Fruit fly (Drosophila melanogaster): ENCODE data around the gene CG14421.

Gene CG14421

dm6 chrX:2973593-2973992 is 32.4 kb downstream of the CG14421 start, which contains the start of gene rst (continued):
- TF ChIP-seq sug (tag; optimal IDR thresholded peaks at IDR 0.05), result no peak
- no peak for TF ChIP-seq bsh (GFP tag; optimal IDR thresholded peaks at IDR 0.05)
- TF ChIP-seq B-H2 (GFP tag; optimal IDR thresholded peaks at IDR 0.05), result no peak
- no peak for TF ChIP-seq knrl (GFP tag; IDR thresholded peaks at IDR 0.05; ENCODE audit: partially characterized antibody)
- no peak for TF ChIP-seq dmrt11E (tag; optimal IDR thresholded peaks at IDR 0.05)
- TF ChIP-seq nmo (GFP tag; optimal IDR thresholded peaks at IDR 0.05), result no peak
- TF ChIP-seq CG7372 (GFP tag; IDR thresholded peaks at IDR 0.05), result no peak
- no peak for TF ChIP-seq Mrtf (GFP tag; IDR thresholded peaks at IDR 0.05)
- TF ChIP-seq CG6854 (GFP tag; optimal IDR thresholded peaks at IDR 0.05), result no peak
- TF ChIP-seq HmgZ (tag; optimal IDR thresholded peaks at IDR 0.05), result no peak
- TF ChIP-seq onecut (GFP tag; IDR thresholded peaks at IDR 0.05), result no peak
- TF ChIP-seq chm (GFP tag; IDR thresholded peaks at IDR 0.05), result peak; percentile 92
- TF ChIP-seq ase (GFP tag; IDR thresholded peaks at IDR 0.05), result no peak
- 0 out of 2 replicates have a peak, but pooled peaks have one; percentile 29 for TF ChIP-seq CG4360 (GFP tag; IDR thresholded peaks at IDR 0.05)
- TF ChIP-seq grau (tag; optimal IDR thresholded peaks at IDR 0.05), result no peak
- TF ChIP-seq sens (GFP tag), result peak; percentile 93
- no peak for TF ChIP-seq CG11247 (GFP tag; IDR thresholded peaks at IDR 0.05)
- TF ChIP-seq da (GFP tag; optimal IDR thresholded peaks at IDR 0.05), result no peak
- TF ChIP-seq NK7.1 (GFP tag; optimal IDR thresholded peaks at IDR 0.05), result no peak
- no peak for TF ChIP-seq sr (GFP tag; IDR thresholded peaks at IDR 0.05)
- TF ChIP-seq CG8924 (tag; optimal IDR thresholded peaks at IDR 0.05), result no peak
- TF ChIP-seq CG15514 (GFP tag; optimal IDR thresholded peaks at IDR 0.05), result peak; percentile 4
- no peak for TF ChIP-seq CG11398 (GFP tag; optimal IDR thresholded peaks at IDR 0.05)
- no peak for TF ChIP-seq CG34224 (GFP tag; IDR thresholded peaks at IDR 0.05; ENCODE audit: partially characterized antibody)
- TF ChIP-seq CG7786 (GFP tag; optimal IDR thresholded peaks at IDR 0.05), result no peak
- no peak for TF ChIP-seq luna (GFP tag; optimal IDR thresholded peaks at IDR 0.05)
- TF ChIP-seq al (GFP tag; IDR thresholded peaks at IDR 0.05), result no peak
- no peak for TF ChIP-seq CG4328 (GFP tag; optimal IDR thresholded peaks at IDR 0.05)
- TF ChIP-seq gce (GFP tag; IDR thresholded peaks at IDR 0.05), result peak; percentile 34; the same call in 1 of the 3 replicates
- TF ChIP-seq CG17361 (GFP tag; IDR thresholded peaks at IDR 0.05), result 0 out of 3 replicates have a peak, but pooled peaks have one; percentile 20
- no peak for TF ChIP-seq CG3838 (GFP tag; optimal IDR thresholded peaks at IDR 0.05)
- TF ChIP-seq CG30020 (tag; optimal IDR thresholded peaks at IDR 0.05), result no peak
- TF ChIP-seq CG10366 (GFP tag; IDR thresholded peaks at IDR 0.05), result no peak
- no peak for TF ChIP-seq Kr (GFP tag; optimal IDR thresholded peaks at IDR 0.05)
- no peak for TF ChIP-seq CG8388 (GFP tag; optimal IDR thresholded peaks at IDR 0.05)
- no peak for TF ChIP-seq CG2712 (tag; optimal IDR thresholded peaks at IDR 0.05)
- TF ChIP-seq Dll (GFP tag; IDR thresholded peaks at IDR 0.05; ENCODE audit: partially characterized antibody), result no peak
- no peak for TF ChIP-seq Spps (tag; optimal IDR thresholded peaks at IDR 0.05)
- no peak for TF ChIP-seq CG12104 (GFP tag; optimal IDR thresholded peaks at IDR 0.05)
- TF ChIP-seq scrt (GFP tag; optimal IDR thresholded peaks at IDR 0.05), result peak; percentile 34
- TF ChIP-seq CG13624 (GFP tag; optimal IDR thresholded peaks at IDR 0.05), result no peak
- no peak for TF ChIP-seq Pdp1 (GFP tag; optimal IDR thresholded peaks at IDR 0.05)
- TF ChIP-seq vvl (GFP tag; IDR thresholded peaks at IDR 0.05), result peak; percentile 40
- no peak for TF ChIP-seq CG15479 (GFP tag; optimal IDR thresholded peaks at IDR 0.05)
- peak; percentile 15 for TF ChIP-seq CG11504 (tag; optimal IDR thresholded peaks at IDR 0.05)
- no peak for TF ChIP-seq Rx (GFP tag; IDR thresholded peaks at IDR 0.05)
- no peak for TF ChIP-seq CG11093 (GFP tag; IDR thresholded peaks at IDR 0.05)
- TF ChIP-seq gsb-n (tag; optimal IDR thresholded peaks at IDR 0.05), result no peak
- TF ChIP-seq Side (GFP tag; optimal IDR thresholded peaks at IDR 0.05), result no peak
- no peak for TF ChIP-seq schlank (tag; optimal IDR thresholded peaks at IDR 0.05)
- no peak for TF ChIP-seq CG8290 (GFP tag; optimal IDR thresholded peaks at IDR 0.05)
- peak in 1 of 2 experiments; percentile 44 for TF ChIP-seq CG8290 (tag; optimal IDR thresholded peaks at IDR 0.05)
